Worm (Caenorhabditis elegans) whole organism, L3 larva: ENCODE measurements around the gene daf-5.

Experiments
- ZK546.5 ChIP-seq: sonication (generic microtip); optimal IDR thresholded peaks from 2 replicates; lab custom pipeline; 2017; ENCODE audit warnings: missing biosample characterization, missing genetic modification characterization
- ceh-16 ChIP-seq: sonication (generic microtip); optimal IDR thresholded peaks from 2 replicates; lab custom pipeline; 2017; ENCODE audit warnings: missing biosample characterization, missing genetic modification characterization
- ceh-9 ChIP-seq: sonication (generic microtip); optimal IDR thresholded peaks from 2 replicates; lab custom pipeline; 2018; ENCODE audit warnings: missing biosample characterization, missing genetic modification characterization
- egl-5 ChIP-seq: fragments of 150-350 bp; optimal IDR thresholded peaks from 2 replicates; lab custom pipeline; 2017; ENCODE audit warnings: missing biosample characterization, missing genetic modification reagents, missing genetic modification characterization, inconsistent platforms
- elt-2 ChIP-seq: sonication (generic microtip); optimal IDR thresholded peaks from 2 replicates; lab custom pipeline; 2016; ENCODE audit warnings: missing genetic modification reagents, mild to moderate bottlenecking, missing genetic modification characterization, missing compliant biosample characterization
- eor-1 ChIP-seq, 2 experiments: fragments of 150-350 bp; optimal IDR thresholded peaks; 2 replicates each; lab custom pipeline; 2014 to 2018; ENCODE audit warnings: missing biosample characterization in 2 of 2, missing genetic modification characterization in 2 of 2
- fkh-10 ChIP-seq: sonication (generic microtip); optimal IDR thresholded peaks from 2 replicates; lab custom pipeline; 2017; ENCODE audit warnings: missing biosample characterization, missing genetic modification reagents, missing genetic modification characterization
- fos-1 ChIP-seq: fragments of 150-350 bp; optimal IDR thresholded peaks from 2 replicates; lab custom pipeline; 2014; ENCODE audit warnings: missing biosample characterization, missing genetic modification characterization
- hmg-11 ChIP-seq: sonication (generic microtip); optimal IDR thresholded peaks from 2 replicates; lab custom pipeline; 2016; ENCODE audit warnings: missing genetic modification characterization, missing compliant biosample characterization
- lin-39 ChIP-seq: fragments of 150-350 bp; optimal IDR thresholded peaks from 2 replicates; lab custom pipeline; 2018; ENCODE audit warnings: missing biosample characterization, missing genetic modification reagents, missing genetic modification characterization
- lsy-12 ChIP-seq: sonication (generic microtip); optimal IDR thresholded peaks from 2 replicates; lab custom pipeline; 2016; ENCODE audit warnings: mild to moderate bottlenecking, missing genetic modification characterization, missing compliant biosample characterization
- mdl-1 ChIP-seq: fragments of 150-350 bp; optimal IDR thresholded peaks from 2 replicates; lab custom pipeline; 2014; ENCODE audit warnings: missing biosample characterization, missing genetic modification characterization
- mml-1 ChIP-seq: fragments of 150-350 bp; sonication (generic microtip); optimal IDR thresholded peaks from 3 replicates; lab custom pipeline; 2014; ENCODE audit warnings: missing biosample characterization, missing genetic modification characterization
- nfya-1 ChIP-seq: sonication (generic microtip); optimal IDR thresholded peaks from 2 replicates; lab custom pipeline; 2017; ENCODE audit warnings: missing genetic modification characterization, mild to moderate bottlenecking, missing compliant biosample characterization, antibody characterized with exemption, moderate library complexity; ENCODE audit not compliant: insufficient read depth
- nhr-11 ChIP-seq: fragments of 150-350 bp; optimal IDR thresholded peaks from 2 replicates; lab custom pipeline; 2014; ENCODE audit warnings: missing biosample characterization, missing genetic modification characterization
- nhr-23 ChIP-seq: fragments of 150-350 bp; optimal IDR thresholded peaks from 2 replicates; lab custom pipeline; 2014; ENCODE audit warnings: missing biosample characterization, missing genetic modification reagents, missing genetic modification characterization
- nhr-237 ChIP-seq: fragments of 150-350 bp; optimal IDR thresholded peaks from 2 replicates; lab custom pipeline; 2014; ENCODE audit warnings: missing biosample characterization, missing genetic modification characterization
- nhr-25 ChIP-seq: sonication (generic microtip); optimal IDR thresholded peaks from 2 replicates; lab custom pipeline; 2017; ENCODE audit warnings: missing biosample characterization, missing genetic modification characterization
- nhr-28 ChIP-seq: fragments of 150-350 bp; optimal IDR thresholded peaks from 2 replicates; lab custom pipeline; 2014; ENCODE audit warnings: missing biosample characterization, missing genetic modification characterization
- nhr-43 ChIP-seq: sonication (generic microtip); optimal IDR thresholded peaks from 2 replicates; lab custom pipeline; 2016; ENCODE audit warnings: mild to moderate bottlenecking, missing genetic modification characterization, missing compliant biosample characterization; ENCODE audit not compliant: poor library complexity, severe bottlenecking
- nhr-77 ChIP-seq: fragments of 150-350 bp; optimal IDR thresholded peaks from 2 replicates; lab custom pipeline; 2014; ENCODE audit warnings: missing biosample characterization, missing genetic modification characterization
- pha-4 ChIP-seq: fragments of 150-350 bp; optimal IDR thresholded peaks from 2 replicates; lab custom pipeline; 2014; ENCODE audit warnings: missing biosample characterization, missing genetic modification reagents, missing genetic modification characterization
- pqm-1 ChIP-seq: fragments of 150-350 bp; optimal IDR thresholded peaks from 2 replicates; lab custom pipeline; 2017; ENCODE audit warnings: missing biosample characterization, missing genetic modification characterization, inconsistent platforms
- skn-1 ChIP-seq: fragments of 150-350 bp; optimal IDR thresholded peaks from 2 replicates; lab custom pipeline; 2014; ENCODE audit warnings: missing biosample characterization, missing genetic modification characterization
- snpc-4 ChIP-seq: fragments of 150-350 bp; optimal IDR thresholded peaks from 2 replicates; lab custom pipeline; 2014; ENCODE audit warnings: missing biosample characterization, missing genetic modification characterization
- tbx-2 ChIP-seq: sonication (generic microtip); optimal IDR thresholded peaks from 2 replicates; lab custom pipeline; 2016; ENCODE audit warnings: mild to moderate bottlenecking, missing genetic modification characterization, missing compliant biosample characterization
- unc-62 ChIP-seq: fragments of 150-350 bp; sonication (generic microtip); optimal IDR thresholded peaks from 4 replicates; lab custom pipeline; 2014; ENCODE audit warnings: missing biosample characterization, missing genetic modification reagents, missing genetic modification characterization
- zag-1 ChIP-seq: fragments of 150-350 bp; optimal IDR thresholded peaks from 2 replicates; lab custom pipeline; 2014; ENCODE audit warnings: missing biosample characterization, missing genetic modification characterization
- ztf-11 ChIP-seq: fragments of 150-350 bp; optimal IDR thresholded peaks from 2 replicates; lab custom pipeline; 2014; ENCODE audit warnings: missing biosample characterization, missing genetic modification characterization
- ztf-4 ChIP-seq: fragments of 150-350 bp; optimal IDR thresholded peaks from 2 replicates; lab custom pipeline; 2014; ENCODE audit warnings: missing biosample characterization, missing genetic modification characterization

Gene daf-5

ce11 chrII:14039811-14040203, 12.3 kb downstream of the daf-5 start:
- TF ChIP-seq pqm-1 (tag; lab: Kevin White, UChicago) (peak; percentile 5), snpc-4 (tag; lab: Kevin White, UChicago) (no peak), ztf-4 (no peak)

- TF ChIP-seq snpc-4 (tag; lab: Kevin White, UChicago) (no peak), elt-2 (peak; percentile 38), unc-62 (GFP tag; lab: Kevin White, UChicago) (no peak), nfya-1 (tag; lab: Kevin White, UChicago) (peak; percentile 10)
These were observed 13.8 kb downstream of the daf-5 start for ce11 chrII:14038331-14038730.

DNA sequence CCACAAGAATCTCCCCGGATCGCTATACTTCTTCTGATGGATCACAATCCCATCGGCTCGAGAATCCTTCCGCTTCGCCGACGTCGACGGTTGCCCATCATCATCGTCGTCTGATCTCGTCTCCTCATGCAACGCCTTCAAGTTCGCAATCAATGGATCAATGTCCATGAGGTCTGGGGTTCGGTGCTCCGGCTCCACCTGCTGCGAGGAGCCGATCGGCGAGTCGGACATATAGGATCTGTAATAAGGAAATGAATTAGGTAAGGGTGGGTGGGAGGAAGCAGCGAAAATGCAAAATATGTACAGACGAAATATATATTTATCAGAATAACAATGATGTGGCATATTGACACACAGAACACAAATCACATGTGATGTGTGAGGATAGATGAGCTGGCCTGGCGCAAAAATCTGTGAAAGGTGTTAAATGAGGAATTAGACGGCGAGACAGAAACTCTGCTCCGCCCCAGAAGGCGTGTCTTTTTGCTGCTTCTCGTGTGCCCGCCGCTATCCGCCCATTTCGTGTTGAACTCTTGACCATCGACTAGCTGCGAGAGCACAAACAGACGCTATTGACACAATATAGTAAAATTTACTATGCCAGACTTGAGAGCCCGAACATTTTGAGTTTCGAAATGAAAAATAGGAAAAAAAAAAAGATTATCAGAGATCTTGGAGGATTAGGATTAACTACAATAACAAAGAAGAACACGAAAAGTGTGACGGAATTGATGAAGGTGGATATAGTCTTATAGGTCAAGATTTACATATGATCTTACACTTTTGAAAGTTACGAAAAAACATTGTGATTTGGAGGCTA, 14.4 kb downstream of the daf-5 start:
- TF ChIP-seq tbx-2 = no peak
- TF ChIP-seq ceh-9 = no peak
- no peak for TF ChIP-seq eor-1 (tag; optimal IDR thresholded peaks at IDR 0.05; lab: Kevin White, UChicago)
- TF ChIP-seq egl-5 (tag; lab: Kevin White, UChicago) = no peak
- peak; percentile 22 for TF ChIP-seq pha-4 (tag; lab: Kevin White, UChicago)
- TF ChIP-seq ztf-11 (tag; lab: Kevin White, UChicago) = no peak
- no peak for TF ChIP-seq nhr-237
- TF ChIP-seq zag-1 (tag; lab: Kevin White, UChicago) = no peak
- no peak for TF ChIP-seq lsy-12 (tag; lab: Kevin White, UChicago)
- TF ChIP-seq nhr-11 = no peak
- peak; percentile 39 for TF ChIP-seq lin-39
- no peak for TF ChIP-seq nhr-23 (tag; lab: Kevin White, UChicago)
- no peak for TF ChIP-seq nhr-43 (tag; lab: Kevin White, UChicago)
- no peak for TF ChIP-seq ceh-16
- no peak for TF ChIP-seq mml-1 (tag; lab: Kevin White, UChicago)
- TF ChIP-seq elt-2 = no peak
- no peak for TF ChIP-seq mdl-1 (tag; lab: Kevin White, UChicago)
- TF ChIP-seq nfya-1 (tag; lab: Kevin White, UChicago) = peak; percentile 6
- no peak for TF ChIP-seq ZK546.5 (tag; lab: Kevin White, UChicago)

DNA sequence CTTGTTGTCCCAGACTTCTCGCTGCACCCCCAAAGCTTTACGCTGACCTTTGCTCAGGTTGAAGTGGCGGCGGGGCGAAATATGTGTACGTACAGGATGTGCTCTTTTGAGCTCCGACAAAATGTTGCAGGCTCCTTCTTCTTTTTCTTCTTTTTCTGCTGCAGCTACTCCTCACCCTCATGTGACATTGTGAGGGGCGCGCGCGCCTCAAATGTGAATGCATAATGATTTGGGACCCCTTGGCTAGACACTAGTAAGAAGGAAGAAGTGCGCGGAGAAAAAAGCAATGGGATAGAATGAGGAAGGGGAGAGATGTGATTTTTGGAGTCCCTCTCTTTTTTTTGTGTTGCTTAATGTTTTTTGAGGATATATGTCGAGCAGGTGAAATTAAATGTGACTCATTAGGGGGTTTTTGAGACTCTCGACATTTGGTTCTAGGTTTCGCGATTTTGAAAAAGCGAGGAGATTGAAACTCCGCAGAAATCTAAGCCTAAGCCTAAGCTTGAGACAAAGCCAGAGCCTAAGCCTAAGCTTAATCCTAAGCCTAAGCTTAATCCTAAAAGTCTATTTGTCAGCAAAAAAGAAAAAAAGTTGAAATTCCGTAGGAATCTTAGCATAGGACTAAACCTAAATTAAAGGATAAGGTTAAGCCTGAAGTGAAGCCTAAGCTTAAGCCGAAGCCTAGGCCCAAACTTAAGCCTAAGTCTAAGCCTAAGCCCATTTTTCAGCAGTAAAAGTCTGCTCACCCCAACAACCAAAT, 15.2 kb downstream of the daf-5 start:
- no peak for TF ChIP-seq lsy-12 (tag; lab: Kevin White, UChicago)
- TF ChIP-seq hmg-11 (tag; lab: Kevin White, UChicago) = peak; percentile 10
- TF ChIP-seq nhr-25 = no peak
- peak; percentile 83 for TF ChIP-seq lin-39
- peak; percentile 61 for TF ChIP-seq nfya-1 (tag; lab: Kevin White, UChicago)
- TF ChIP-seq fkh-10 (GFP tag; lab: Kevin White, UChicago) = peak; percentile 83

ce11 chrII:14034559-14034958, 17.5 kb downstream of the daf-5 start:
- TF ChIP-seq ZK546.5 (tag; lab: Kevin White, UChicago) (no peak), skn-1 (tag; lab: Kevin White, UChicago) (no peak), nhr-43 (tag; lab: Kevin White, UChicago) (no peak), nhr-237 (no peak), mdl-1 (tag; lab: Kevin White, UChicago) (no peak), nfya-1 (tag; lab: Kevin White, UChicago) (no peak), ztf-11 (tag; lab: Kevin White, UChicago) (no peak), nhr-77 (tag; lab: Kevin White, UChicago) (no peak), egl-5 (tag; lab: Kevin White, UChicago) (no peak), lin-39 (no peak), fos-1 (no peak), nhr-25 (no peak), nhr-28 (tag; lab: Kevin White, UChicago) (no peak)
